Fruit fly (Drosophila melanogaster) whole organism, embryonic: ENCODE results near the gene fit.

Experiments used
- Ada2b ChIP-seq: fragments of 200-800 bp; sonication (Bioruptor generic); IDR thresholded peaks from 2 replicates; pipeline ENCODE4 v1.3.6; 2022; ENCODE audit warnings: missing biosample characterization, missing genetic modification characterization
- Awh ChIP-seq: fragments of 200-800 bp; sonication (Bioruptor generic); IDR thresholded peaks from 2 replicates; pipeline ENCODE4, ENCODE4 v1.3.6; 2022; ENCODE audit warnings: missing biosample characterization, missing genetic modification characterization
- Blimp-1 ChIP-seq: fragments of 200-800 bp; sonication (Bioruptor generic); optimal IDR thresholded peaks from 3 replicates; lab custom pipeline; 2018; ENCODE audit warnings: missing biosample characterization, missing genetic modification characterization, mild to moderate bottlenecking, moderate library complexity, missing genetic modification reagents
- BtbVII ChIP-seq: fragments of 200-800 bp; sonication (Bioruptor generic); optimal IDR thresholded peaks from 3 replicates; lab custom pipeline; 2017; ENCODE audit warnings: missing biosample characterization, mild to moderate bottlenecking, missing genetic modification characterization
- C15 ChIP-seq: fragments of 200-800 bp; sonication (Bioruptor generic); IDR thresholded peaks from 3 replicates; pipeline ENCODE4 v1.3.6; 2022; ENCODE audit warnings: missing biosample characterization, missing genetic modification characterization
- CG10209 ChIP-seq: fragments of 200-800 bp; sonication (Bioruptor generic); optimal IDR thresholded peaks from 3 replicates; lab custom pipeline; 2017; ENCODE audit warnings: missing biosample characterization, mild to moderate bottlenecking, missing genetic modification characterization, missing genetic modification reagents
- CG10654 ChIP-seq: fragments of 200-800 bp; sonication (Bioruptor generic); optimal IDR thresholded peaks from 2 replicates; lab custom pipeline; 2016; ENCODE audit warnings: missing biosample characterization, missing genetic modification characterization
- CG10959 ChIP-seq: fragments of 200-800 bp; sonication (Bioruptor generic); IDR thresholded peaks from 2 replicates; pipeline ENCODE4 v1.3.6; 2022; ENCODE audit warnings: missing biosample characterization, missing genetic modification characterization
- CG12659 ChIP-seq: fragments of 200-800 bp; sonication (Bioruptor generic); optimal IDR thresholded peaks from 3 replicates; lab custom pipeline; 2017; ENCODE audit warnings: mild to moderate bottlenecking, missing biosample characterization, missing genetic modification reagents, missing genetic modification characterization
- CG13296 ChIP-seq: fragments of 200-800 bp; sonication (Bioruptor generic); optimal IDR thresholded peaks from 3 replicates; lab custom pipeline; 2018; ENCODE audit warnings: missing biosample characterization, mild to moderate bottlenecking, missing genetic modification characterization
- CG17186 ChIP-seq: fragments of 200-800 bp; sonication (Bioruptor generic); optimal IDR thresholded peaks from 3 replicates; lab custom pipeline; 2017; ENCODE audit warnings: missing biosample characterization, missing genetic modification reagents, missing genetic modification characterization
- CG17612 ChIP-seq: fragments of 200-800 bp; sonication (Bioruptor generic); IDR thresholded peaks from 2 replicates; pipeline ENCODE4 v1.3.6; 2022; ENCODE audit warnings: missing biosample characterization, missing genetic modification characterization
- CG18619 ChIP-seq: fragments of 200-800 bp; sonication (Bioruptor generic); optimal IDR thresholded peaks from 3 replicates; lab custom pipeline; 2017; ENCODE audit warnings: missing biosample characterization, mild to moderate bottlenecking, missing genetic modification characterization
- CG31224 ChIP-seq: fragments of 200-800 bp; sonication (Bioruptor generic); IDR thresholded peaks from 2 replicates; pipeline ENCODE4 v1.3.6; 2022; ENCODE audit warnings: missing biosample characterization, missing genetic modification characterization
- CG31441 ChIP-seq: fragments of 200-800 bp; sonication (Bioruptor generic); IDR thresholded peaks from 2 replicates; pipeline ENCODE4 v1.3.6; 2022; ENCODE audit warnings: missing biosample characterization, missing genetic modification characterization
- CG32532 ChIP-seq: fragments of 200-800 bp; sonication (Bioruptor generic); IDR thresholded peaks from 2 replicates; pipeline ENCODE4 v1.3.6; 2022; ENCODE audit warnings: missing biosample characterization, missing genetic modification characterization
- CG32767 ChIP-seq: fragments of 200-800 bp; sonication (Bioruptor generic); IDR thresholded peaks from 2 replicates; pipeline ENCODE4 v1.3.6; 2022; ENCODE audit warnings: missing biosample characterization, missing genetic modification characterization
- CG32772 ChIP-seq: fragments of 200-800 bp; sonication (Bioruptor generic); IDR thresholded peaks from 2 replicates; pipeline ENCODE4 v1.3.6; 2022; ENCODE audit warnings: missing biosample characterization, missing genetic modification characterization
- CG4328 ChIP-seq: fragments of 200-800 bp; sonication (Bioruptor generic); optimal IDR thresholded peaks from 3 replicates; lab custom pipeline; 2017; ENCODE audit warnings: missing biosample characterization, missing genetic modification reagents, missing genetic modification characterization
- CG4730 ChIP-seq: fragments of 200-800 bp; sonication (Bioruptor generic); IDR thresholded peaks from 2 replicates; pipeline ENCODE4 v1.3.6; 2022; ENCODE audit warnings: missing biosample characterization, missing genetic modification characterization
- CG5180 ChIP-seq: fragments of 200-800 bp; sonication (Bioruptor generic); optimal IDR thresholded peaks from 3 replicates; lab custom pipeline; 2017; ENCODE audit warnings: missing biosample characterization, missing genetic modification characterization, mild to moderate bottlenecking, moderate library complexity, missing genetic modification reagents
- CG6654 ChIP-seq: fragments of 200-800 bp; sonication (Bioruptor generic); optimal IDR thresholded peaks from 2 replicates; lab custom pipeline; 2017; ENCODE audit warnings: missing biosample characterization, mild to moderate bottlenecking, missing genetic modification characterization
- CG9797 ChIP-seq: fragments of 200-800 bp; sonication (Bioruptor generic); optimal IDR thresholded peaks from 3 replicates; lab custom pipeline; 2018; ENCODE audit warnings: missing biosample characterization, mild to moderate bottlenecking, missing genetic modification characterization
- CG9817 ChIP-seq: fragments of 200-800 bp; sonication (Bioruptor generic); optimal IDR thresholded peaks from 2 replicates; lab custom pipeline; 2018; ENCODE audit warnings: missing biosample characterization, mild to moderate bottlenecking, missing genetic modification characterization, moderate library complexity
- CHES-1-like ChIP-seq: fragments of 200-800 bp; sonication (Bioruptor generic); optimal IDR thresholded peaks from 2 replicates; lab custom pipeline; 2016; ENCODE audit warnings: missing biosample characterization, missing genetic modification characterization
- D19A ChIP-seq: fragments of 200-800 bp; optimal IDR thresholded peaks from 3 replicates; lab custom pipeline; 2019; ENCODE audit warnings: missing biosample characterization, mild to moderate bottlenecking, missing genetic modification characterization, moderate library complexity
- Eip74EF ChIP-seq, 2 experiments: fragments of 200-800 bp in 1 of 2; fragments of >200 bp in 1 of 2; sonication (Bioruptor generic) in 1 of 2; optimal IDR thresholded peaks; 2 replicates each; lab custom pipeline; 2017 to 2019; ENCODE audit warnings: missing biosample characterization in 2 of 2, missing genetic modification characterization in 2 of 2, mild to moderate bottlenecking in 1 of 2, moderate library complexity in 1 of 2
- Ets65A ChIP-seq: fragments of 200-800 bp; sonication (Bioruptor generic); peaks from one replicate; lab custom pipeline; 2016; ENCODE audit warnings: missing biosample characterization, missing genetic modification characterization
- Hmx ChIP-seq: fragments of 200-800 bp; sonication (Bioruptor generic); optimal IDR thresholded peaks from 2 replicates; lab custom pipeline; 2016; ENCODE audit warnings: missing biosample characterization, missing genetic modification characterization
- MBD-R2 ChIP-seq: fragments of 200-800 bp; sonication (Bioruptor generic); IDR thresholded peaks from 2 replicates; pipeline ENCODE4 v1.3.6; 2022; ENCODE audit warnings: missing biosample characterization, missing genetic modification characterization
- MTF-1 ChIP-seq: fragments of 200-800 bp; sonication (Bioruptor generic); optimal IDR thresholded peaks from 2 replicates; lab custom pipeline; 2018; ENCODE audit warnings: missing biosample characterization, mild to moderate bottlenecking, missing genetic modification characterization, borderline replicate concordance
- Mad ChIP-seq: fragments of 200-800 bp; sonication (Bioruptor generic); optimal IDR thresholded peaks from 2 replicates; lab custom pipeline; 2016; ENCODE audit warnings: missing biosample characterization, missing genetic modification characterization
- Mrtf ChIP-seq: fragments of 200-800 bp; sonication (Bioruptor generic); IDR thresholded peaks from 3 replicates; pipeline ENCODE4 v1.3.6; 2022; ENCODE audit warnings: missing biosample characterization, missing genetic modification characterization
- Trl ChIP-seq, 3 experiments: fragments of >200 bp in 2 of 3; fragments of 200-800 bp in 1 of 3; sonication (Bioruptor generic) in 1 of 3; optimal IDR thresholded peaks; 2 replicates in 1 of 3; 3 replicates in 2 of 3; lab custom pipeline; 2016 to 2017; ENCODE audit warnings: missing biosample characterization in 1 of 3, missing genetic modification characterization in 1 of 3
- Xbp1 ChIP-seq: fragments of 200-800 bp; sonication (Bioruptor generic); optimal IDR thresholded peaks from 3 replicates; lab custom pipeline; 2016; ENCODE audit warnings: missing biosample characterization, mild to moderate bottlenecking, missing genetic modification characterization
- Xrp1 ChIP-seq: fragments of 200-800 bp; sonication (Bioruptor generic); IDR thresholded peaks from 2 replicates; pipeline ENCODE4 v1.3.6; 2022; ENCODE audit warnings: missing biosample characterization, missing genetic modification characterization
- corto ChIP-seq: fragments of 200-800 bp; sonication (Bioruptor generic); optimal IDR thresholded peaks from 2 replicates; lab custom pipeline; 2016; ENCODE audit warnings: missing biosample characterization, mild to moderate bottlenecking, missing genetic modification characterization, moderate library complexity
- danr ChIP-seq: fragments of 200-800 bp; sonication (Bioruptor generic); IDR thresholded peaks from 2 replicates; pipeline ENCODE4 v1.3.6; 2022; ENCODE audit warnings: missing biosample characterization, missing genetic modification characterization
- ems ChIP-seq: fragments of 200-800 bp; sonication (Bioruptor generic); optimal IDR thresholded peaks from 3 replicates; lab custom pipeline; 2016; ENCODE audit warnings: missing biosample characterization, missing genetic modification characterization
- eyg ChIP-seq: fragments of 200-800 bp; sonication (Bioruptor generic); optimal IDR thresholded peaks from 3 replicates; lab custom pipeline; 2016; ENCODE audit warnings: missing biosample characterization, missing genetic modification characterization
- ftz-f1 ChIP-seq: fragments of 200-800 bp; sonication (Bioruptor generic); optimal IDR thresholded peaks from 2 replicates; lab custom pipeline; 2016; ENCODE audit warnings: missing biosample characterization, missing genetic modification characterization
- jigr1 ChIP-seq: fragments of 200-800 bp; sonication (Bioruptor generic); IDR thresholded peaks from 3 replicates; pipeline ENCODE4 v1.3.6; 2022; ENCODE audit warnings: missing biosample characterization, missing genetic modification characterization
- kah ChIP-seq: fragments of 200-800 bp; sonication (Bioruptor generic); optimal IDR thresholded peaks from 2 replicates; lab custom pipeline; 2018; ENCODE audit warnings: missing biosample characterization, mild to moderate bottlenecking, missing genetic modification characterization
- org-1 ChIP-seq: fragments of 200-800 bp; sonication (Bioruptor generic); optimal IDR thresholded peaks from 2 replicates; lab custom pipeline; 2017; ENCODE audit warnings: missing biosample characterization, missing genetic modification characterization
- pan ChIP-seq, 4 experiments: fragments of >200 bp in 3 of 4; fragments of 200-800 bp in 1 of 4; sonication (Bioruptor generic) in 1 of 4; optimal IDR thresholded peaks in 3 of 4; IDR thresholded peaks in 1 of 4; 2 replicates each; pipeline versions ENCODE4 v1.3.6 to Lab custom; 2017 to 2022; ENCODE audit warnings: missing biosample characterization in 2 of 4, missing genetic modification characterization in 2 of 4, mixed read lengths in 1 of 4
- pum ChIP-seq: fragments of 200-800 bp; sonication (Bioruptor generic); optimal IDR thresholded peaks from 2 replicates; lab custom pipeline; 2016; ENCODE audit warnings: missing biosample characterization, missing genetic modification characterization
- salm ChIP-seq: fragments of 200-800 bp; sonication (Bioruptor generic); optimal IDR thresholded peaks from 2 replicates; lab custom pipeline; 2018; ENCODE audit warnings: missing biosample characterization, mild to moderate bottlenecking, missing genetic modification characterization
- shn ChIP-seq: fragments of 200-800 bp; sonication (Bioruptor generic); optimal IDR thresholded peaks from 3 replicates; lab custom pipeline; 2016; ENCODE audit warnings: missing biosample characterization, missing genetic modification characterization
- trh ChIP-seq: fragments of 200-800 bp; sonication (Bioruptor generic); optimal IDR thresholded peaks from 2 replicates; lab custom pipeline; 2016; ENCODE audit warnings: missing biosample characterization, missing genetic modification characterization
- zf30C ChIP-seq: fragments of 200-800 bp; sonication (Bioruptor generic); optimal IDR thresholded peaks from 3 replicates; lab custom pipeline; 2018; ENCODE audit warnings: missing biosample characterization, mild to moderate bottlenecking, missing genetic modification characterization
- zfh1 ChIP-seq: fragments of 200-800 bp; sonication (Bioruptor generic); IDR thresholded peaks from 3 replicates; pipeline ENCODE4 v1.3.6; 2022; ENCODE audit warnings: missing biosample characterization, missing genetic modification characterization

fit gene

dm6 chr3R:21838505-21838956 is 45.7 kb downstream of the fit start (continued):
- TF ChIP-seq CG17186: no peak
- no peak for TF ChIP-seq CG10654 (GFP tag; lab: Kevin White, UChicago)
- TF ChIP-seq BtbVII (GFP tag; lab: Kevin White, UChicago): no peak
- peak; percentile 39 for TF ChIP-seq pum (GFP tag; lab: Kevin White, UChicago)
- TF ChIP-seq ems: no peak
- TF ChIP-seq CG4730: no peak
- peak; percentile 25 for TF ChIP-seq CG18619 (GFP tag; lab: Kevin White, UChicago)
- peak; percentile 56; the same call in 1 of the 2 replicates for TF ChIP-seq CG31441
- no peak for TF ChIP-seq CG32772
- 0 out of 2 replicates have a peak, but pooled peaks have one; percentile 8 for TF ChIP-seq CG32767 (GFP tag; lab: Robert Waterston, UW)
- TF ChIP-seq trh (GFP tag; lab: Kevin White, UChicago): no peak
- TF ChIP-seq CG32532 (GFP tag; lab: Robert Waterston, UW): no peak
- no peak for TF ChIP-seq Mad (GFP tag; lab: Kevin White, UChicago)
- no peak for TF ChIP-seq Awh (GFP tag; lab: Robert Waterston, UW)
- peak; percentile 5 for TF ChIP-seq CG10209 (GFP tag; lab: Kevin White, UChicago)
- TF ChIP-seq ftz-f1: no peak
- TF ChIP-seq CG13296 (GFP tag; lab: Kevin White, UChicago): no peak
- no peak for TF ChIP-seq CG9797 (GFP tag; lab: Kevin White, UChicago)
- no peak for TF ChIP-seq kah (GFP tag; lab: Kevin White, UChicago)
- TF ChIP-seq Hmx (GFP tag; lab: Kevin White, UChicago): no peak
- peak; percentile 7 for TF ChIP-seq Blimp-1
- TF ChIP-seq eyg (GFP tag; lab: Kevin White, UChicago): no peak
- no peak for TF ChIP-seq CG31224 (GFP tag; lab: Robert Waterston, UW)
- TF ChIP-seq danr (GFP tag; lab: Robert Waterston, UW): no peak
- TF ChIP-seq D19A (tag; lab: Kevin White, UChicago): no peak
- no peak for TF ChIP-seq MTF-1 (GFP tag; lab: Kevin White, UChicago)
- no peak for TF ChIP-seq CG6654 (GFP tag; lab: Kevin White, UChicago)
- TF ChIP-seq Eip74EF (GFP tag; optimal IDR thresholded peaks at IDR 0.05; lab: Kevin White, UChicago): peak in 1 of 2 experiments; percentile 63
- TF ChIP-seq Xbp1 (GFP tag; lab: Kevin White, UChicago): peak; percentile 22
- no peak for TF ChIP-seq corto (GFP tag; lab: Kevin White, UChicago)
- no peak for TF ChIP-seq CG4328 (GFP tag; lab: Kevin White, UChicago)
- TF ChIP-seq jigr1: no peak
- TF ChIP-seq CG5180: no peak
- no peak for TF ChIP-seq zf30C
- no peak for TF ChIP-seq CHES-1-like
- TF ChIP-seq zfh1 (GFP tag; lab: Robert Waterston, UW): no peak
- TF ChIP-seq Xrp1 (GFP tag; lab: Robert Waterston, UW): no peak
- TF ChIP-seq CG10959 (GFP tag; lab: Robert Waterston, UW): no peak
- TF ChIP-seq pan (optimal IDR thresholded peaks at IDR 0.05; lab: Kevin White, UChicago): no peak
- no peak for TF ChIP-seq pan (GFP tag; optimal IDR thresholded peaks at IDR 0.05 in 1 of 2, IDR thresholded peaks at IDR 0.05 in 1 of 2)
- TF ChIP-seq org-1 (GFP tag; lab: Kevin White, UChicago): peak; percentile 60
- no peak for TF ChIP-seq CG9817
- TF ChIP-seq Ada2b (GFP tag; lab: Robert Waterston, UW): no peak; the same call in 1 of the 2 replicates
- TF ChIP-seq Mrtf (GFP tag; lab: Robert Waterston, UW): no peak
- TF ChIP-seq Ets65A: peak; percentile 73
- no peak for TF ChIP-seq Trl (optimal IDR thresholded peaks at IDR 0.05; lab: Kevin White, UChicago)
- no peak for TF ChIP-seq Trl (GFP tag; optimal IDR thresholded peaks at IDR 0.05; lab: Kevin White, UChicago)
- TF ChIP-seq C15: no peak
- TF ChIP-seq CG17612 (GFP tag; lab: Robert Waterston, UW): no peak
- no peak for TF ChIP-seq MBD-R2
- peak; percentile 17 for TF ChIP-seq CG12659 (GFP tag; lab: Kevin White, UChicago)
- TF ChIP-seq shn (GFP tag; lab: Kevin White, UChicago): peak; percentile 3
- no peak for TF ChIP-seq salm
